In the genomic region with DNA sequence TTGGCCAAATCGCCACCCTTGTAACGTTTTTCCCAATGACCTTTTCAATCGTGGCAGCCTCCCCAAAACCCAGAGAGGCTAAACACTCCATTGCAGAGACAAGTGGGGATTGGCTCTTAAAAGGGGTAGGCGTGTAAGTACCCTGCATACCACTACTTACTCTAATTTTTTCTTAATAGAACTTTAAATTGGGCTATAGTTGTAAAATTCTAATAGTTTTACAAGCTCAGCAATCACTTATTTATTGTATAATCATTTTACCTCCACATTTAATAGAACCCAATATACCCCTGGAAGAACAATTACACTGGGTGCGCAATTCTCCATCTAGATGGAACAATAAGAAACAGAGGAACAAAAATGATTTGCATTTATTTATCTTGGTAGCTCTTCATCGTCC, we compare ENCODE assay signal across 5 fruit fly cellular contexts.
TF ChIP-seq lines count a peak whose summit lies in the region.

No protein-coding gene starts in this region.

- TF ChIP-seq CTCF in whole organism, embryonic (GFP tag; optimal IDR thresholded peaks at IDR 0.05; lab: Kevin White, UChicago): no peak

TF ChIP-seq in whole organism, 6 proteins besides CTCF, POLR2A, EP300 and RAD21:
- TF ChIP-seq pan (optimal IDR thresholded peaks at IDR 0.05; lab: Kevin White, UChicago): peak; percentile 63
- no peak for TF ChIP-seq EcR (GFP tag; optimal IDR thresholded peaks at IDR 0.05; lab: Kevin White, UChicago)

TF ChIP-seq in whole organism, embryonic, 481 proteins besides CTCF, POLR2A, EP300 and RAD21 (continues in another document):
- TF ChIP-seq CG34422 (GFP tag; IDR thresholded peaks at IDR 0.05; lab: Robert Waterston, UW): peak; percentile 69; the same call in 1 of the 3 replicates
- TF ChIP-seq ATbp (GFP tag; optimal IDR thresholded peaks at IDR 0.05; lab: Kevin White, UChicago): peak; percentile 71
- peak; percentile 45 for TF ChIP-seq Max (GFP tag; optimal IDR thresholded peaks at IDR 0.05; lab: Kevin White, UChicago)
- peak; percentile 45; the same call in 1 of the 2 replicates for TF ChIP-seq NFAT (GFP tag; IDR thresholded peaks at IDR 0.05; lab: Robert Waterston, UW)
- TF ChIP-seq lbe (GFP tag; optimal IDR thresholded peaks at IDR 0.05; lab: Kevin White, UChicago): no peak
- TF ChIP-seq Oaz (GFP tag; IDR thresholded peaks at IDR 0.05; lab: Robert Waterston, UW): peak; percentile 52; the same call in 1 of the 2 replicates
- TF ChIP-seq Ada2b (GFP tag; IDR thresholded peaks at IDR 0.05; lab: Robert Waterston, UW): peak; percentile 78
- peak; percentile 47 for TF ChIP-seq wdn (GFP tag; IDR thresholded peaks at IDR 0.05; lab: Robert Waterston, UW)
- no peak for TF ChIP-seq da (GFP tag; optimal IDR thresholded peaks at IDR 0.05; lab: Kevin White, UChicago)
- no peak for TF ChIP-seq Nf-YC (tag; optimal IDR thresholded peaks at IDR 0.05; lab: Kevin White, UChicago)
- peak; percentile 66 for TF ChIP-seq CG18619 (GFP tag; optimal IDR thresholded peaks at IDR 0.05; lab: Kevin White, UChicago)
- TF ChIP-seq Dek (tag; optimal IDR thresholded peaks at IDR 0.05; lab: Kevin White, UChicago): peak; percentile 62
- TF ChIP-seq CG7357 (GFP tag; IDR thresholded peaks at IDR 0.05; lab: Robert Waterston, UW): peak; percentile 62; the same call in 2 of the 3 replicates
- peak; percentile 85 for TF ChIP-seq ci (GFP tag; IDR thresholded peaks at IDR 0.05; lab: Robert Waterston, UW)
- peak; percentile 78 for TF ChIP-seq seq (GFP tag; IDR thresholded peaks at IDR 0.05; lab: Robert Waterston, UW)
- TF ChIP-seq CG33213 (GFP tag; optimal IDR thresholded peaks at IDR 0.05; lab: Kevin White, UChicago): no peak
- TF ChIP-seq bbx (GFP tag; IDR thresholded peaks at IDR 0.05; lab: Robert Waterston, UW; ENCODE audit: partially characterized antibody): no peak
- TF ChIP-seq Atf3 (GFP tag; optimal IDR thresholded peaks at IDR 0.05; lab: Kevin White, UChicago): peak; percentile 33
- TF ChIP-seq CrebB (tag; optimal IDR thresholded peaks at IDR 0.05; lab: Kevin White, UChicago): peak; percentile 54
- peak; percentile 63 for TF ChIP-seq scrt (GFP tag; optimal IDR thresholded peaks at IDR 0.05; lab: Kevin White, UChicago)

TF ChIP-seq in whole organism, prepupa, 60 proteins besides CTCF, POLR2A, EP300 and RAD21 (continues in another document):
- 0 out of 3 replicates have a peak, but pooled peaks have one; percentile 23 for TF ChIP-seq eg (GFP tag; IDR thresholded peaks at IDR 0.05; lab: Robert Waterston, UW)
- peak; percentile 58 for TF ChIP-seq Ets21C (GFP tag; optimal IDR thresholded peaks at IDR 0.05; lab: Kevin White, UChicago)
- peak; percentile 52 for TF ChIP-seq CG34406 (GFP tag; optimal IDR thresholded peaks at IDR 0.05; lab: Kevin White, UChicago)
- no peak for TF ChIP-seq CG9139 (GFP tag; optimal IDR thresholded peaks at IDR 0.05; lab: Kevin White, UChicago)
- TF ChIP-seq CG6792 (GFP tag; optimal IDR thresholded peaks at IDR 0.05; lab: Kevin White, UChicago): peak; percentile 42
- TF ChIP-seq achi (GFP tag; optimal IDR thresholded peaks at IDR 0.05; lab: Kevin White, UChicago): peak; percentile 52
- TF ChIP-seq salr (GFP tag; optimal IDR thresholded peaks at IDR 0.05; lab: Kevin White, UChicago): peak in 1 of 2 experiments; percentile 25
- peak; percentile 25 for TF ChIP-seq dsx (GFP tag; optimal IDR thresholded peaks at IDR 0.05; lab: Kevin White, UChicago; ENCODE audit: poor library complexity, severe bottlenecking)
- peak; percentile 68 for TF ChIP-seq CG31627 (GFP tag; optimal IDR thresholded peaks at IDR 0.05; lab: Kevin White, UChicago)
- peak; percentile 36 for TF ChIP-seq fd59A (GFP tag; optimal IDR thresholded peaks at IDR 0.05; lab: Kevin White, UChicago)
- TF ChIP-seq svp (GFP tag; lab: Kevin White, UChicago): peak; percentile 78
- no peak for TF ChIP-seq Lpt (GFP tag; optimal IDR thresholded peaks at IDR 0.05; lab: Kevin White, UChicago)
- no peak for TF ChIP-seq CG4318 (GFP tag; optimal IDR thresholded peaks at IDR 0.05; lab: Kevin White, UChicago)
- TF ChIP-seq CG8319 (GFP tag; optimal IDR thresholded peaks at IDR 0.05; lab: Kevin White, UChicago): peak; percentile 38
- TF ChIP-seq CG1621 (tag; optimal IDR thresholded peaks at IDR 0.05; lab: Kevin White, UChicago): peak; percentile 5
- TF ChIP-seq Blimp-1 (GFP tag; optimal IDR thresholded peaks at IDR 0.05; lab: Kevin White, UChicago): no peak
- peak; percentile 64; the same call in 2 of the 3 replicates for TF ChIP-seq CG6163 (GFP tag; IDR thresholded peaks at IDR 0.05; lab: Robert Waterston, UW)
- TF ChIP-seq CG8632 (GFP tag; optimal IDR thresholded peaks at IDR 0.05; lab: Kevin White, UChicago): peak; percentile 17
- no peak for TF ChIP-seq CG16779 (tag; optimal IDR thresholded peaks at IDR 0.05; lab: Kevin White, UChicago)
- TF ChIP-seq OdsH (GFP tag; optimal IDR thresholded peaks at IDR 0.05; lab: Kevin White, UChicago): peak; percentile 46
- peak; percentile 45 for TF ChIP-seq CG32006 (GFP tag; optimal IDR thresholded peaks at IDR 0.05; lab: Kevin White, UChicago)

TF ChIP-seq in whole organism, pupa, 21 proteins besides CTCF, POLR2A, EP300 and RAD21:
- peak; percentile 46 for TF ChIP-seq CG14655 (GFP tag; optimal IDR thresholded peaks at IDR 0.05; lab: Kevin White, UChicago)
- TF ChIP-seq CG13204 (GFP tag; optimal IDR thresholded peaks at IDR 0.05; lab: Kevin White, UChicago): no peak
- peak; percentile 58 for TF ChIP-seq CG9948 (tag; optimal IDR thresholded peaks at IDR 0.05; lab: Kevin White, UChicago)
- TF ChIP-seq Pif1A (GFP tag; optimal IDR thresholded peaks at IDR 0.05; lab: Kevin White, UChicago): peak; percentile 40
- no peak for TF ChIP-seq CG10348 (GFP tag; IDR thresholded peaks at IDR 0.05; lab: Robert Waterston, UW)
- no peak for TF ChIP-seq fd96Ca (GFP tag; IDR thresholded peaks at IDR 0.05; lab: Robert Waterston, UW)
- no peak for TF ChIP-seq EcR (GFP tag; optimal IDR thresholded peaks at IDR 0.05; lab: Kevin White, UChicago)
- no peak for TF ChIP-seq Pif1B (GFP tag; optimal IDR thresholded peaks at IDR 0.05; lab: Kevin White, UChicago)
- TF ChIP-seq rn (GFP tag; IDR thresholded peaks at IDR 0.05; lab: Robert Waterston, UW): peak; percentile 20; the same call in 1 of the 2 replicates
- TF ChIP-seq CG12605 (GFP tag; IDR thresholded peaks at IDR 0.05; lab: Robert Waterston, UW): no peak
- peak; percentile 64 for TF ChIP-seq Snoo (tag; optimal IDR thresholded peaks at IDR 0.05; lab: Kevin White, UChicago)
- peak; percentile 56; the same call in 2 of the 3 replicates for TF ChIP-seq CG4496 (GFP tag; IDR thresholded peaks at IDR 0.05; lab: Robert Waterston, UW)
- TF ChIP-seq CG8301 (tag; optimal IDR thresholded peaks at IDR 0.05; lab: Kevin White, UChicago): peak; percentile 41
- TF ChIP-seq CG17806 (tag; optimal IDR thresholded peaks at IDR 0.05; lab: Kevin White, UChicago): peak; percentile 60
- TF ChIP-seq CG8159 (tag; optimal IDR thresholded peaks at IDR 0.05; lab: Kevin White, UChicago): peak; percentile 63
- no peak for TF ChIP-seq D1 (tag; optimal IDR thresholded peaks at IDR 0.05; lab: Kevin White, UChicago)
- TF ChIP-seq CG32121 (GFP tag; IDR thresholded peaks at IDR 0.05; lab: Robert Waterston, UW): peak; percentile 47
- peak; percentile 63 for TF ChIP-seq CG15710 (tag; optimal IDR thresholded peaks at IDR 0.05; lab: Kevin White, UChicago)
- peak; percentile 41 for TF ChIP-seq CG34367 (tag; optimal IDR thresholded peaks at IDR 0.05; lab: Kevin White, UChicago)
- TF ChIP-seq gl (tag; optimal IDR thresholded peaks at IDR 0.05; lab: Kevin White, UChicago): no peak
- TF ChIP-seq Ets98B (GFP tag; IDR thresholded peaks at IDR 0.05; lab: Robert Waterston, UW): 0 out of 2 replicates have a peak, but pooled peaks have one; percentile 14

TF ChIP-seq in whole organism, wandering third instar larva, 38 proteins besides CTCF, POLR2A, EP300 and RAD21 (continues in another document):
- no peak for TF ChIP-seq Dif (GFP tag; optimal IDR thresholded peaks at IDR 0.05; lab: Kevin White, UChicago; ENCODE audit: partially characterized antibody)
- peak; percentile 41 for TF ChIP-seq psq (GFP tag; optimal IDR thresholded peaks at IDR 0.05; lab: Kevin White, UChicago)
- no peak for TF ChIP-seq pan (optimal IDR thresholded peaks at IDR 0.05; lab: Kevin White, UChicago)
- TF ChIP-seq lola (GFP tag; optimal IDR thresholded peaks at IDR 0.05; lab: Kevin White, UChicago): no peak
- peak; percentile 66 for TF ChIP-seq fru (GFP tag; optimal IDR thresholded peaks at IDR 0.05; lab: Kevin White, UChicago)
- TF ChIP-seq Hr78 (GFP tag; optimal IDR thresholded peaks at IDR 0.05; lab: Kevin White, UChicago): no peak
- TF ChIP-seq N (GFP tag; optimal IDR thresholded peaks at IDR 0.05; lab: Kevin White, UChicago): no peak
- TF ChIP-seq Mio (GFP tag; optimal IDR thresholded peaks at IDR 0.05; lab: Kevin White, UChicago): no peak
- TF ChIP-seq Sp1 (GFP tag; optimal IDR thresholded peaks at IDR 0.05; lab: Kevin White, UChicago): peak; percentile 26
- no peak for TF ChIP-seq dmrt93B (GFP tag; optimal IDR thresholded peaks at IDR 0.05; lab: Kevin White, UChicago)
- TF ChIP-seq dsf (GFP tag; optimal IDR thresholded peaks at IDR 0.05; lab: Kevin White, UChicago; ENCODE audit: borderline replicate concordance): no peak
- no peak for TF ChIP-seq Hr83 (GFP tag; optimal IDR thresholded peaks at IDR 0.05; lab: Kevin White, UChicago; ENCODE audit: poor library complexity, severe bottlenecking)
- TF ChIP-seq OdsH (GFP tag; optimal IDR thresholded peaks at IDR 0.05; lab: Kevin White, UChicago): peak; percentile 67
- TF ChIP-seq CrebA (GFP tag; optimal IDR thresholded peaks at IDR 0.05; lab: Kevin White, UChicago; ENCODE audit: borderline replicate concordance): no peak
- TF ChIP-seq Vsx2 (GFP tag; optimal IDR thresholded peaks at IDR 0.05; lab: Kevin White, UChicago; ENCODE audit: partially characterized antibody): no peak
- TF ChIP-seq rgr (GFP tag; optimal IDR thresholded peaks at IDR 0.05; lab: Kevin White, UChicago): peak; percentile 70
- TF ChIP-seq brk (GFP tag; optimal IDR thresholded peaks at IDR 0.05; lab: Kevin White, UChicago): no peak
- no peak for TF ChIP-seq Jra (GFP tag; optimal IDR thresholded peaks at IDR 0.05; lab: Kevin White, UChicago)
- TF ChIP-seq dl (GFP tag; optimal IDR thresholded peaks at IDR 0.05; lab: Kevin White, UChicago; ENCODE audit: insufficient read depth in 1 of 2, partially characterized antibody in 2 of 2): no peak
- TF ChIP-seq jim (GFP tag; optimal IDR thresholded peaks at IDR 0.05; lab: Kevin White, UChicago): no peak
- TF ChIP-seq Dfd (GFP tag; optimal IDR thresholded peaks at IDR 0.05; lab: Kevin White, UChicago): no peak
- TF ChIP-seq foxo (GFP tag; optimal IDR thresholded peaks at IDR 0.05; lab: Kevin White, UChicago): peak in 1 of 2 experiments; percentile 74
- peak; percentile 23 for TF ChIP-seq Hnf4 (GFP tag; optimal IDR thresholded peaks at IDR 0.05; lab: Kevin White, UChicago)
- TF ChIP-seq CG32264 (GFP tag; optimal IDR thresholded peaks at IDR 0.05; lab: Kevin White, UChicago): no peak
- TF ChIP-seq CG9705 (GFP tag; optimal IDR thresholded peaks at IDR 0.05; lab: Kevin White, UChicago): no peak
- peak; percentile 38 for TF ChIP-seq sv (GFP tag; optimal IDR thresholded peaks at IDR 0.05; lab: Kevin White, UChicago)
- no peak for TF ChIP-seq GATAd (GFP tag; optimal IDR thresholded peaks at IDR 0.05; lab: Kevin White, UChicago)
